Worm (Caenorhabditis elegans) whole organism, late embryonic: ENCODE data around the gene klp-3.

Source experiments
- ceh-19 ChIP-seq: fragments of 200-800 bp; sonication (Bioruptor generic); optimal IDR thresholded peaks from 2 replicates; lab custom pipeline; 2018; ENCODE audit warnings: mild to moderate bottlenecking, missing genetic modification characterization, missing compliant biosample characterization
- ceh-6 ChIP-seq: fragments of 200-800 bp; sonication (Bioruptor generic); optimal IDR thresholded peaks from 2 replicates; lab custom pipeline; 2018; ENCODE audit warnings: mild to moderate bottlenecking, missing genetic modification characterization, missing compliant biosample characterization

DNA sequence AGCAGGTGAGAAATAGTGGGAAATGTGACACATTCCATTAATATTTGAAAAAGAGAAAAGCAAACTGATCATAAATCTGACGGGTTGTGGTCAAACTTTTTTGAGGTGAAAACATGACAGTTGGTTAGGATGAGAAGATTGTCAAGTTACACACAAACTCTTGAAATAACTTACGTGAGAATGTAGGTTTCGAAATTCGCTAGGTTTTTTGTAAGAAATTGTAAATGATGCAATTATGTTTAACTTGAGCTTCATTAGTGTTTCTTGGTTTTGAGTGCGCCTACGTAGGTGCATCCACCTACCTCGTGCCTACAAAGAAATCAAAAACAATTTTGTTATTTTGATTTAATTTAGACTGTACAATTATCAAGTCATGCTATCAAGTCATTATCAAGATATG, 6.8 kb upstream of the klp-3 start, which contains the start of gene cex-2:
- TF ChIP-seq ceh-6 (no peak), ceh-19 (GFP tag; lab: Kevin White, UChicago) (no peak)
